Fruit fly (Drosophila melanogaster) whole organism, pupa: ENCODE data around the gene CG12012.

ENCODE experiments used
- CG10348 ChIP-seq: fragments of 200-800 bp; sonication (Bioruptor generic); IDR thresholded peaks from 2 replicates; pipeline ENCODE4 v1.3.6; 2022; ENCODE audit warnings: missing biosample characterization, missing genetic modification characterization
- CG12605 ChIP-seq: fragments of 200-800 bp; sonication (Bioruptor generic); IDR thresholded peaks from 2 replicates; pipeline ENCODE4 v1.3.6; 2022; ENCODE audit warnings: missing biosample characterization, missing genetic modification characterization
- CG13204 ChIP-seq: fragments of 200-800 bp; sonication (Bioruptor generic); optimal IDR thresholded peaks from 2 replicates; lab custom pipeline; 2018; ENCODE audit warnings: missing biosample characterization, mild to moderate bottlenecking, missing genetic modification characterization, moderate library complexity
- CG14655 ChIP-seq: fragments of 200-800 bp; sonication (Bioruptor generic); optimal IDR thresholded peaks from 3 replicates; lab custom pipeline; 2017; ENCODE audit warnings: mild to moderate bottlenecking, missing biosample characterization, missing genetic modification reagents, missing genetic modification characterization
- CG15710 ChIP-seq: fragments of 200-800 bp; sonication (Bioruptor generic); optimal IDR thresholded peaks from 2 replicates; lab custom pipeline; 2018; ENCODE audit warnings: missing biosample characterization, mild to moderate bottlenecking, missing genetic modification characterization, moderate library complexity
- CG17806 ChIP-seq: fragments of 200-800 bp; sonication (Bioruptor generic); optimal IDR thresholded peaks from 2 replicates; lab custom pipeline; 2018; ENCODE audit warnings: missing biosample characterization, mild to moderate bottlenecking, missing genetic modification characterization, moderate library complexity
- CG32121 ChIP-seq: fragments of 200-800 bp; sonication (Bioruptor generic); IDR thresholded peaks from 2 replicates; pipeline ENCODE4 v1.3.6; 2022; ENCODE audit warnings: missing biosample characterization, missing genetic modification characterization
- CG34367 ChIP-seq: fragments of 200-800 bp; sonication (Bioruptor generic); optimal IDR thresholded peaks from 2 replicates; lab custom pipeline; 2018; ENCODE audit warnings: missing biosample characterization, mild to moderate bottlenecking, missing genetic modification characterization
- CG4496 ChIP-seq: fragments of 200-800 bp; sonication (Bioruptor generic); IDR thresholded peaks from 3 replicates; pipeline ENCODE4 v1.3.6; 2022; ENCODE audit warnings: missing biosample characterization, missing genetic modification characterization
- CG8159 ChIP-seq: fragments of 200-800 bp; sonication (Bioruptor generic); optimal IDR thresholded peaks from 3 replicates; lab custom pipeline; 2018; ENCODE audit warnings: missing biosample characterization, mild to moderate bottlenecking, missing genetic modification characterization, moderate library complexity
- CG8301 ChIP-seq: fragments of 200-800 bp; sonication (Bioruptor generic); optimal IDR thresholded peaks from 2 replicates; lab custom pipeline; 2018; ENCODE audit warnings: missing biosample characterization, mild to moderate bottlenecking, missing genetic modification characterization
- CG9948 ChIP-seq: fragments of 200-800 bp; sonication (Bioruptor generic); optimal IDR thresholded peaks from 2 replicates; lab custom pipeline; 2018; ENCODE audit warnings: missing biosample characterization, mild to moderate bottlenecking, missing genetic modification characterization, moderate library complexity
- D1 ChIP-seq: fragments of 200-800 bp; sonication (Bioruptor generic); optimal IDR thresholded peaks from 2 replicates; lab custom pipeline; 2018; ENCODE audit warnings: missing biosample characterization, mild to moderate bottlenecking, missing genetic modification characterization, moderate library complexity
- EcR ChIP-seq: fragments of 200-800 bp; sonication (Bioruptor generic); optimal IDR thresholded peaks from 3 replicates; lab custom pipeline; 2019; ENCODE audit warnings: missing biosample characterization, missing genetic modification characterization, mild to moderate bottlenecking, moderate library complexity, missing genetic modification reagents
- Ets98B ChIP-seq: fragments of 200-800 bp; sonication (Bioruptor generic); IDR thresholded peaks from 2 replicates; pipeline ENCODE4 v1.3.6; 2022; ENCODE audit warnings: missing biosample characterization, missing genetic modification characterization
- Pif1A ChIP-seq: fragments of 200-800 bp; sonication (Bioruptor generic); optimal IDR thresholded peaks from 3 replicates; lab custom pipeline; 2016; ENCODE audit warnings: missing biosample characterization, missing genetic modification characterization
- Pif1B ChIP-seq: fragments of 200-800 bp; sonication (Bioruptor generic); optimal IDR thresholded peaks from 3 replicates; lab custom pipeline; 2016; ENCODE audit warnings: missing biosample characterization, missing genetic modification characterization
- Snoo ChIP-seq: fragments of 200-800 bp; sonication (Bioruptor generic); optimal IDR thresholded peaks from 3 replicates; lab custom pipeline; 2017; ENCODE audit warnings: missing biosample characterization, mild to moderate bottlenecking, missing genetic modification characterization, inconsistent platforms
- fd96Ca ChIP-seq: fragments of 200-800 bp; sonication (Bioruptor generic); IDR thresholded peaks from 3 replicates; pipeline ENCODE4 v1.3.6; 2022; ENCODE audit warnings: missing biosample characterization, missing genetic modification characterization
- gl ChIP-seq: fragments of 200-800 bp; sonication (Bioruptor generic); optimal IDR thresholded peaks from 2 replicates; lab custom pipeline; 2018; ENCODE audit warnings: missing biosample characterization, mild to moderate bottlenecking, missing genetic modification characterization
- rn ChIP-seq: fragments of 200-800 bp; sonication (Bioruptor generic); IDR thresholded peaks from 2 replicates; pipeline ENCODE4 v1.3.6; 2022; ENCODE audit warnings: missing biosample characterization, missing genetic modification characterization

CG12012 gene

dm6 chr3L:3376551-3376950, at the start of gene CG12012:
TSS of gene CG12012 (plus strand) at chr3L:3376757.
- TF ChIP-seq D1 (tag; lab: Kevin White, UChicago) (no peak), CG15710 (tag; lab: Kevin White, UChicago) (no peak), CG34367 (tag; lab: Kevin White, UChicago) (no peak), CG9948 (no peak), gl (tag; lab: Kevin White, UChicago) (no peak), EcR (GFP tag; lab: Kevin White, UChicago) (no peak), Ets98B (GFP tag; lab: Robert Waterston, UW) (no peak), Pif1B (no peak), CG4496 (no peak)

DNA sequence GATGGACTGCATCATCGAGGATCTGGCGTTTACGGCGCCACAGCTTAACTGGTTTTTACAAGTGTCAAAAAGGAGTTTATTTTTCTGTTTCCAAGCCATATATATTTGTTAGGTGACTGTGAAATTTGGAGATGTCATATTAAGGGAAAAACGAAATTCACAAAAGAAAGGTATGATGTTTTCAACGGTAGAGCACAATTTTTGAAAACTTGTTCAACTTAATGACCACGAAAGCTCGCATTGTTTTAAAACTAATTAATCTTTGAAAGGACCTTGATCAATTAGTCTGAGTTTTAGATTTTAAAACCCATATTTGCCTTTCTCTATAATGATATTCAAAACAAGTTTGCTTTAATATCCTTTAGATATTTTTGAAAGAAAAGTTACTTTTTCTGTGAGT, 47.8 kb upstream of the CG12012 start, which contains the start of gene Strip:
Gene Strip, minus strand, starts transcription at position 101 of the 400 bp plus-strand sequence.
- TF ChIP-seq CG34367 (tag; lab: Kevin White, UChicago): no peak
- no peak for TF ChIP-seq D1 (tag; lab: Kevin White, UChicago)
- no peak for TF ChIP-seq Pif1B
- no peak for TF ChIP-seq CG9948
- no peak for TF ChIP-seq Snoo (tag; lab: Kevin White, UChicago)
- TF ChIP-seq CG13204: no peak
- no peak for TF ChIP-seq fd96Ca (GFP tag; lab: Robert Waterston, UW)
- no peak for TF ChIP-seq CG8159 (tag; lab: Kevin White, UChicago)
- TF ChIP-seq Ets98B (GFP tag; lab: Robert Waterston, UW): no peak
- no peak for TF ChIP-seq rn
- no peak for TF ChIP-seq CG4496
- no peak for TF ChIP-seq CG12605 (GFP tag; lab: Robert Waterston, UW)
- TF ChIP-seq, all 21 proteins: peak for 0

dm6 chr3L:3329763-3330162, 46.8 kb upstream of the CG12012 start, which contains the start of gene CG14961:
TSS of gene CG14961 (plus strand) at chr3L:3330063.
- TF ChIP-seq Pif1A (GFP tag; lab: Kevin White, UChicago) (no peak), gl (tag; lab: Kevin White, UChicago) (no peak), CG17806 (tag; lab: Kevin White, UChicago) (no peak), CG8159 (tag; lab: Kevin White, UChicago) (no peak), rn (no peak), D1 (tag; lab: Kevin White, UChicago) (no peak), CG15710 (tag; lab: Kevin White, UChicago) (no peak)

DNA sequence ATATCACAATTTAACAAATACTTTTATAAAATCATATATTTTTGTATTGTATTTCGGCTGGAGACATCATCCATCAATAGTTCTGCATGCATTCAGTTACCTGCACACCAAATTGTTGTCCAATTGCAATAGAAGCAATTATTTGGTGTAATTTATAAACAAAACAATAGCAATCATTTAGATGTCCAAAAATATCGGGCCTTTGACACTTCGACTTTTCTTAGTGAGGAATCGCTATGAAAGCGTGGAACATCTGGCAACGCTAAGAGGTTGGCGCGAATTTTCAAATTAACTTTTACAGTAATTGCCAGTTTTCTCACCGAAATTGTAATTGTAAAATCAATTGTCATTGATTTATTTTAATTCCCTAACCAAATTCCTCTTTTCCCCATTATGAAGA, 41.8 kb upstream of the CG12012 start, which contains the start of gene CG14969:
Gene CG14969, minus strand, starts transcription at position 195 of the 400 bp plus-strand sequence.
- TF ChIP-seq CG15710 (tag; lab: Kevin White, UChicago): no peak
- TF ChIP-seq CG9948: no peak
- TF ChIP-seq CG14655 (GFP tag; lab: Kevin White, UChicago): no peak
- TF ChIP-seq, all 21 proteins: peak for 0

DNA sequence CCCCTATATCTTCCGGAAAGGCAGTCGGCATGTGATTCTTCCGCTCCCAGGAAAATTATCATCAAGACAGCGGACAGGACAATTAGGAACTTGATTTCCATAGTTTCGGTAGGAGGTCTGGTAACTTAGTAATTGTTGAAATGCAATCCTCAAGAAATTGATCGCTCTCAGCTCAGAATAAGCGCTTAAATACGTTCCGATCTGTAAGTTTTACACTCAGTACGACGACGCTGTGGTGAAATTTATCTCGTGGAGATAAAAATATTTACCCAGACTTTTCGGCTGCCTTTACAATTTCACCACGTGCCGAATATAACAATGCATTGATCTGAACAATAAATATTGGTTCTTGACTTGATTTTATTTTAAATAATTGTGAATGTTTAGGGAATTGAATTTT, 40.9 kb upstream of the CG12012 start, which contains the start of gene Drsl1:
Gene Drsl1, minus strand, starts transcription at position 101 of the 400 bp plus-strand sequence.
- TF ChIP-seq CG4496 (no peak), rn (no peak), CG10348 (no peak), CG9948 (no peak), fd96Ca (GFP tag; lab: Robert Waterston, UW) (no peak), Pif1B (no peak)
- TF ChIP-seq, all 21 proteins: peak for 0

DNA sequence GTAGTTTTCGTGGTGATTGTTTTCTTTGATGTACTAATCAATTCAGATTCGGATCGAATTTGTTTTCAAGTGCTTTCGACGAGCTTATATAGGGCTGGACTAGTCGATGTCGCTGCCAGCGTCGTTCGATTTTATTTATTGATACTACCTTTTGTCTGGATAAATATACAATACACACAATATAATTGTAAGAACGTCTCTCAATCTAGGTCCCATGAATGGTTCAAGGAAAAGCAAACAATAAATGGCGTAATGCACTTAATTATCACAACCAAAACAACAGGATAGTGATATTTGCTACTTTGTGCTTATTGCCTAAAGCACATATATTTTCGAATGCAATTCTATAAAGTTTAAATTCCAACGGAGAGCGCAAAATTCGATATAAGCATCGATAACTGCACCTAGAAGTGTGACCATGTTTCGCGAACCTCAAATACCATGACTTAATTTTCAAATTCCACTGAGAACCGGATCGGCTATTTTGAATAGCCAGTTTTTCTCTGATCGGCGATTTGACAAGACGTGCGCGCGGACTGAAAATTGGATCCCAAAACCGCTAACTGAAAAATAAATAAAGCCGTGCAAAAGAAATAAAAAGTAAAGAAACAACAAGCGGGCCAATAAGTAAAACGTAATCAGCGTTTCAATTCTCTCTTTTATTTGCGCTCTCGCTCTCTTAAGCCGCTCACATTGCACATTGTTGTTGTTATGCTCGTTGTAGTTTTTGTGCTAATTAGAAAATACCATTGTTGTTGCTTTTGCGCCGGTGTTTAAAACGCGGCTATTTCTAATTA, 40.0 kb upstream of the CG12012 start, which contains the start of the genes Drsl6 and kst:
Gene Drsl6, minus strand, starts transcription at position 51 of the 797 bp plus-strand sequence.
Gene kst, plus strand, starts transcription at position 493 of the 797 bp plus-strand sequence.
- no peak for TF ChIP-seq CG14655 (GFP tag; lab: Kevin White, UChicago)
- TF ChIP-seq CG8159 (tag; lab: Kevin White, UChicago): no peak
- TF ChIP-seq CG17806 (tag; lab: Kevin White, UChicago): peak; percentile 32
- TF ChIP-seq CG34367 (tag; lab: Kevin White, UChicago): no peak
- TF ChIP-seq Snoo (tag; lab: Kevin White, UChicago): no peak
- no peak for TF ChIP-seq Pif1B
- TF ChIP-seq fd96Ca (GFP tag; lab: Robert Waterston, UW): peak; percentile 33; the same call in 1 of the 3 replicates
- no peak for TF ChIP-seq EcR (GFP tag; lab: Kevin White, UChicago)
- peak; percentile 38; the same call in 1 of the 2 replicates for TF ChIP-seq rn
- TF ChIP-seq CG32121 (GFP tag; lab: Robert Waterston, UW): peak; percentile 32; the same call in 1 of the 2 replicates
- peak; percentile 69 for TF ChIP-seq CG4496
- TF ChIP-seq Ets98B (GFP tag; lab: Robert Waterston, UW): peak; percentile 55; the same call in 1 of the 2 replicates
- no peak for TF ChIP-seq CG8301 (tag; lab: Kevin White, UChicago)
- TF ChIP-seq CG15710 (tag; lab: Kevin White, UChicago): peak; percentile 48
- no peak for TF ChIP-seq CG10348
- TF ChIP-seq CG9948: peak; percentile 17
- peak; percentile 82 for TF ChIP-seq CG12605 (GFP tag; lab: Robert Waterston, UW)
- TF ChIP-seq gl (tag; lab: Kevin White, UChicago): peak; percentile 64
